Fruit fly (Drosophila melanogaster) whole organism, embryonic: ENCODE data around the gene mio.
A peak's percentile ranks its signal among the peaks of the same experiment; 100 is the strongest.

Experiments
- Abd-B ChIP-seq: fragments of 200-800 bp; sonication (Bioruptor generic); optimal IDR thresholded peaks from 2 replicates; lab custom pipeline; 2018; ENCODE audit warnings: missing biosample characterization, mild to moderate bottlenecking, missing genetic modification characterization, moderate library complexity
- Ada2b ChIP-seq: fragments of 200-800 bp; sonication (Bioruptor generic); IDR thresholded peaks from 2 replicates; pipeline ENCODE4 v1.3.6; 2022; ENCODE audit warnings: missing biosample characterization, missing genetic modification characterization
- Adf1 ChIP-seq: fragments of 200-800 bp; sonication (Bioruptor generic); IDR thresholded peaks from 2 replicates; pipeline ENCODE4 v1.3.6; 2022; ENCODE audit warnings: missing biosample characterization, missing genetic modification characterization
- Aef1 ChIP-seq: fragments of 200-800 bp; sonication (Bioruptor generic); IDR thresholded peaks from 3 replicates; pipeline ENCODE4 v1.3.6; 2022; ENCODE audit warnings: missing biosample characterization, missing genetic modification characterization
- Atf3 ChIP-seq: fragments of 200-800 bp; sonication (Bioruptor generic); optimal IDR thresholded peaks from 3 replicates; lab custom pipeline; 2016; ENCODE audit warnings: missing biosample characterization, missing genetic modification characterization
- B-H2 ChIP-seq: fragments of 200-800 bp; sonication (Bioruptor generic); optimal IDR thresholded peaks from 2 replicates; lab custom pipeline; 2018; ENCODE audit warnings: missing biosample characterization, mild to moderate bottlenecking, missing genetic modification characterization
- BEAF-32 ChIP-seq: fragments of 200-800 bp; sonication (Bioruptor generic); optimal IDR thresholded peaks from 3 replicates; lab custom pipeline; 2017; ENCODE audit warnings: missing biosample characterization, missing genetic modification characterization, mild to moderate bottlenecking, moderate library complexity, missing genetic modification reagents
- CG11504 ChIP-seq: fragments of 200-800 bp; sonication (Bioruptor generic); optimal IDR thresholded peaks from 3 replicates; lab custom pipeline; 2019; ENCODE audit warnings: missing biosample characterization, mild to moderate bottlenecking, missing genetic modification characterization, moderate library complexity
- CG12744 ChIP-seq: fragments of 200-800 bp; sonication (Bioruptor generic); optimal IDR thresholded peaks from 2 replicates; lab custom pipeline; 2016; ENCODE audit warnings: missing biosample characterization, missing genetic modification characterization
- CG13775 ChIP-seq: fragments of 200-800 bp; sonication (Bioruptor generic); optimal IDR thresholded peaks from 3 replicates; lab custom pipeline; 2017; ENCODE audit warnings: missing biosample characterization, mild to moderate bottlenecking, missing genetic modification characterization
- CG14710 ChIP-seq: fragments of 200-800 bp; sonication (Bioruptor generic); optimal IDR thresholded peaks from 3 replicates; lab custom pipeline; 2019; ENCODE audit warnings: missing biosample characterization, mild to moderate bottlenecking, missing genetic modification characterization, moderate library complexity
- CG1602 ChIP-seq: fragments of 200-800 bp; sonication (Bioruptor generic); optimal IDR thresholded peaks from 3 replicates; lab custom pipeline; 2016; ENCODE audit warnings: missing biosample characterization, missing genetic modification characterization
- CG16813 ChIP-seq: fragments of 200-800 bp; sonication (Bioruptor generic); IDR thresholded peaks from 3 replicates; pipeline ENCODE4 v1.3.6; 2022; ENCODE audit warnings: missing biosample characterization, missing genetic modification characterization; ENCODE audit not compliant: partially characterized antibody
- CG1832 ChIP-seq: fragments of 200-800 bp; sonication (Bioruptor generic); optimal IDR thresholded peaks from 2 replicates; lab custom pipeline; 2017; ENCODE audit warnings: missing biosample characterization, mild to moderate bottlenecking, missing genetic modification characterization, inconsistent platforms
- CG2199 ChIP-seq: fragments of 200-800 bp; sonication (Bioruptor generic); IDR thresholded peaks from 3 replicates; pipeline ENCODE4 v1.3.6; 2022; ENCODE audit warnings: missing biosample characterization, missing genetic modification characterization
- CG3281 ChIP-seq: fragments of 200-800 bp; sonication (Bioruptor generic); optimal IDR thresholded peaks from 3 replicates; lab custom pipeline; 2017; ENCODE audit warnings: missing biosample characterization, mild to moderate bottlenecking, missing genetic modification characterization
- CG34422 ChIP-seq: fragments of 200-800 bp; sonication (Bioruptor generic); IDR thresholded peaks from 3 replicates; pipeline ENCODE4 v1.3.6; 2022; ENCODE audit warnings: missing biosample characterization, missing genetic modification characterization
- CG3995 ChIP-seq: fragments of 200-800 bp; sonication (Bioruptor generic); optimal IDR thresholded peaks from 3 replicates; lab custom pipeline; 2016; ENCODE audit warnings: missing biosample characterization, missing genetic modification characterization
- CG7987 ChIP-seq: fragments of 200-800 bp; sonication (Bioruptor generic); optimal IDR thresholded peaks from 2 replicates; lab custom pipeline; 2018; ENCODE audit warnings: missing biosample characterization, mild to moderate bottlenecking, missing genetic modification characterization, moderate library complexity
- CTCF ChIP-seq: fragments of 200-800 bp; sonication (Bioruptor generic); optimal IDR thresholded peaks from 2 replicates; lab custom pipeline; 2017; ENCODE audit warnings: missing biosample characterization, mild to moderate bottlenecking, missing genetic modification characterization, moderate library complexity
- Chrac-16 ChIP-seq: fragments of 200-800 bp; sonication (Bioruptor generic); optimal IDR thresholded peaks from 3 replicates; lab custom pipeline; 2016; ENCODE audit warnings: missing biosample characterization, missing genetic modification characterization
- Eip74EF ChIP-seq, 2 experiments: fragments of 200-800 bp in 1 of 2; fragments of >200 bp in 1 of 2; sonication (Bioruptor generic) in 1 of 2; optimal IDR thresholded peaks; 2 replicates each; lab custom pipeline; 2017 to 2019; ENCODE audit warnings: missing biosample characterization in 2 of 2, missing genetic modification characterization in 2 of 2, mild to moderate bottlenecking in 1 of 2, moderate library complexity in 1 of 2
- H15 ChIP-seq: fragments of 200-800 bp; sonication (Bioruptor generic); IDR thresholded peaks from 3 replicates; pipeline ENCODE4 v1.3.6; 2022; ENCODE audit warnings: missing biosample characterization, missing genetic modification characterization
- HHEX ChIP-seq: fragments of 200-800 bp; sonication (Bioruptor generic); optimal IDR thresholded peaks from 3 replicates; lab custom pipeline; 2017; ENCODE audit warnings: missing biosample characterization, mild to moderate bottlenecking, missing genetic modification characterization, missing genetic modification reagents
- Hey ChIP-seq: fragments of 200-800 bp; sonication (Bioruptor generic); optimal IDR thresholded peaks from 3 replicates; lab custom pipeline; 2018; ENCODE audit warnings: missing biosample characterization, mild to moderate bottlenecking, missing genetic modification characterization
- NC2β ChIP-seq: fragments of 200-800 bp; sonication (Bioruptor generic); optimal IDR thresholded peaks from 2 replicates; lab custom pipeline; 2016; ENCODE audit warnings: missing biosample characterization, missing genetic modification characterization
- Ravus ChIP-seq: fragments of 200-800 bp; sonication (Bioruptor generic); IDR thresholded peaks from 2 replicates; pipeline ENCODE4 v1.3.6; 2022; ENCODE audit warnings: missing biosample characterization, missing genetic modification characterization
- Six4 ChIP-seq: fragments of 200-800 bp; sonication (Bioruptor generic); optimal IDR thresholded peaks from 2 replicates; lab custom pipeline; 2016; ENCODE audit warnings: missing biosample characterization, missing genetic modification characterization
- Stat92E ChIP-seq, 3 experiments: fragments of >200 bp in 2 of 3; fragments of 200-800 bp in 1 of 3; sonication (Bioruptor generic) in 1 of 3; optimal IDR thresholded peaks; 2 replicates each; lab custom pipeline; 2017 to 2019; ENCODE audit warnings: missing biosample characterization in 3 of 3, missing genetic modification characterization in 3 of 3, mild to moderate bottlenecking in 1 of 3, moderate library complexity in 1 of 3
- Xbp1 ChIP-seq: fragments of 200-800 bp; sonication (Bioruptor generic); optimal IDR thresholded peaks from 3 replicates; lab custom pipeline; 2016; ENCODE audit warnings: missing biosample characterization, mild to moderate bottlenecking, missing genetic modification characterization
- amos ChIP-seq: fragments of 200-800 bp; sonication (Bioruptor generic); IDR thresholded peaks from 2 replicates; pipeline ENCODE4 v1.3.6; 2022; ENCODE audit warnings: missing biosample characterization, missing genetic modification characterization; ENCODE audit not compliant: partially characterized antibody
- bowl ChIP-seq: fragments of 200-800 bp; sonication (Bioruptor generic); IDR thresholded peaks from 2 replicates; pipeline ENCODE4 v1.3.6; 2022; ENCODE audit warnings: missing biosample characterization, missing genetic modification characterization
- cas ChIP-seq: fragments of 200-800 bp; sonication (Bioruptor generic); IDR thresholded peaks from 2 replicates; pipeline ENCODE4 v1.3.6; 2022; ENCODE audit warnings: missing biosample characterization, missing genetic modification characterization
- caup ChIP-seq: fragments of 200-800 bp; sonication (Bioruptor generic); optimal IDR thresholded peaks from 3 replicates; lab custom pipeline; 2017; ENCODE audit warnings: missing biosample characterization, mild to moderate bottlenecking, missing genetic modification characterization, moderate library complexity; ENCODE audit not compliant: severe bottlenecking
- crol ChIP-seq: fragments of 200-800 bp; sonication (Bioruptor generic); IDR thresholded peaks from 2 replicates; pipeline ENCODE4 v1.3.6; 2022; ENCODE audit warnings: missing biosample characterization, missing genetic modification characterization
- ewg ChIP-seq: fragments of 200-800 bp; sonication (Bioruptor generic); optimal IDR thresholded peaks from 3 replicates; lab custom pipeline; 2017; ENCODE audit warnings: mild to moderate bottlenecking, missing biosample characterization, missing genetic modification reagents, missing genetic modification characterization
- gcm2 ChIP-seq: fragments of 200-800 bp; sonication (Bioruptor generic); optimal IDR thresholded peaks from 2 replicates; lab custom pipeline; 2016; ENCODE audit warnings: missing biosample characterization, missing genetic modification characterization
- gem ChIP-seq: fragments of 200-800 bp; sonication (Bioruptor generic); optimal IDR thresholded peaks from 2 replicates; lab custom pipeline; 2019; ENCODE audit warnings: missing biosample characterization, mild to moderate bottlenecking, missing genetic modification characterization, moderate library complexity
- gsb ChIP-seq: fragments of 200-800 bp; sonication (Bioruptor generic); IDR thresholded peaks from 2 replicates; pipeline ENCODE4 v1.3.6; 2022; ENCODE audit warnings: missing biosample characterization, missing genetic modification characterization
- ind ChIP-seq: fragments of 200-800 bp; sonication (Bioruptor generic); optimal IDR thresholded peaks from 3 replicates; lab custom pipeline; 2016; ENCODE audit warnings: missing biosample characterization, missing genetic modification characterization
- knrl ChIP-seq: fragments of 200-800 bp; sonication (Bioruptor generic); IDR thresholded peaks from 3 replicates; pipeline ENCODE4 v1.3.6; 2022; ENCODE audit warnings: missing biosample characterization, missing genetic modification characterization; ENCODE audit not compliant: partially characterized antibody
- mam ChIP-seq: fragments of 200-800 bp; sonication (Bioruptor generic); optimal IDR thresholded peaks from 3 replicates; lab custom pipeline; 2016; ENCODE audit warnings: missing biosample characterization, missing genetic modification characterization
- ranshi ChIP-seq: fragments of 200-800 bp; sonication (Bioruptor generic); IDR thresholded peaks from 2 replicates; pipeline ENCODE4 v1.3.6; 2022; ENCODE audit warnings: missing biosample characterization, missing genetic modification characterization
- run ChIP-seq: fragments of 200-800 bp; sonication (Bioruptor generic); optimal IDR thresholded peaks from 3 replicates; lab custom pipeline; 2018; ENCODE audit warnings: missing biosample characterization, mild to moderate bottlenecking, missing genetic modification characterization
- sna ChIP-seq: fragments of 200-800 bp; sonication (Bioruptor generic); IDR thresholded peaks from 2 replicates; pipeline ENCODE4 v1.3.6; 2022; ENCODE audit warnings: missing biosample characterization, missing genetic modification characterization; ENCODE audit not compliant: partially characterized antibody
- stwl ChIP-seq: fragments of 200-800 bp; sonication (Bioruptor generic); optimal IDR thresholded peaks from 3 replicates; lab custom pipeline; 2018; ENCODE audit warnings: missing biosample characterization, mild to moderate bottlenecking, missing genetic modification characterization, moderate library complexity
- sug ChIP-seq: fragments of 200-800 bp; optimal IDR thresholded peaks from 2 replicates; lab custom pipeline; 2019; ENCODE audit warnings: missing biosample characterization, mild to moderate bottlenecking, missing genetic modification characterization, moderate library complexity
- twi ChIP-seq: fragments of 200-800 bp; optimal IDR thresholded peaks from 2 replicates; lab custom pipeline; 2019; ENCODE audit warnings: missing biosample characterization, mild to moderate bottlenecking, missing genetic modification characterization, moderate library complexity
- unpg ChIP-seq: fragments of 200-800 bp; sonication (Bioruptor generic); optimal IDR thresholded peaks from 3 replicates; lab custom pipeline; 2018; ENCODE audit warnings: missing biosample characterization, mild to moderate bottlenecking, missing genetic modification characterization, moderate library complexity
- wdn ChIP-seq: fragments of 200-800 bp; sonication (Bioruptor generic); IDR thresholded peaks from 2 replicates; pipeline ENCODE4 v1.3.6; 2022; ENCODE audit warnings: missing biosample characterization, missing genetic modification characterization

The mio gene

DNA sequence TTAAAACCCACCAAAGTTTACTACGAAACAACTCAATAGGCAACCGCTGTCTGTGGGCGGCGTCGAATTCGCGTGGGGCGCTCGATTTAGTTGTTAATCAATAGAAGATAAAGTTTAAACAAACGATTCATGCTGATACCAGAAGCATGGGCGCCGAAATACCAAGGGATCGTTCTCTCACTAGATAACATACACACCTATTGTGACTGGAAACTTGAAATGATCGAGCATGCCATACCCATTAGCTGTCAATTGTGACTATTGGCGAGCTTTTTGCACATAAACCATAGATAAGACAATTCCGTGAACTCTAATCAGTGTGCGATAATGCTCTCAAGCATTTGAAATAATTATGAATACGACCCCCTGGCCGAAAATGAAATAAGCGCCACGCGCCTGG is 37.7 kb upstream of the mio start (continued):
- TF ChIP-seq Abd-B (GFP tag; lab: Kevin White, UChicago) (peak; percentile 66), amos (GFP tag; lab: Robert Waterston, UW) (no peak), Stat92E (GFP tag; optimal IDR thresholded peaks at IDR 0.05; lab: Kevin White, UChicago) (no peak), CG13775 (GFP tag; lab: Kevin White, UChicago) (peak; percentile 58), BEAF-32 (GFP tag; lab: Kevin White, UChicago) (no peak), CG11504 (peak; percentile 84), CG12744 (GFP tag; lab: Kevin White, UChicago) (peak; percentile 70), Ada2b (GFP tag; lab: Robert Waterston, UW) (peak; percentile 61), CG3281 (GFP tag; lab: Kevin White, UChicago) (peak; percentile 60), gsb (GFP tag; lab: Robert Waterston, UW) (peak; percentile 54; the same call in 1 of the 2 replicates), CG1832 (GFP tag; lab: Kevin White, UChicago) (no peak), ind (GFP tag; lab: Kevin White, UChicago) (peak; percentile 87), wdn (GFP tag; lab: Robert Waterston, UW) (peak; percentile 65), Adf1 (GFP tag; lab: Robert Waterston, UW) (peak; percentile 12; the same call in 1 of the 2 replicates), stwl (tag; lab: Kevin White, UChicago) (no peak), Eip74EF (GFP tag; optimal IDR thresholded peaks at IDR 0.05; lab: Kevin White, UChicago) (peak in 1 of 2 experiments; percentile 63), CG1602 (peak; percentile 40), NC2β (no peak), Atf3 (peak; percentile 66), HHEX (GFP tag; lab: Kevin White, UChicago) (peak; percentile 78), B-H2 (GFP tag; lab: Kevin White, UChicago) (no peak), Xbp1 (GFP tag; lab: Kevin White, UChicago) (peak; percentile 82), CG3995 (GFP tag; lab: Kevin White, UChicago) (peak; percentile 37), gem (tag; lab: Kevin White, UChicago) (peak; percentile 87), run (tag; lab: Kevin White, UChicago) (peak; percentile 36), CG16813 (no peak), ewg (GFP tag; lab: Kevin White, UChicago) (peak; percentile 57), Aef1 (GFP tag; lab: Robert Waterston, UW) (peak; percentile 63), sna (GFP tag; lab: Robert Waterston, UW) (no peak), unpg (GFP tag; lab: Kevin White, UChicago) (peak; percentile 76), Six4 (GFP tag; lab: Kevin White, UChicago) (peak; percentile 19), CTCF (no peak), CG2199 (GFP tag; lab: Robert Waterston, UW) (0 out of 3 replicates have a peak, but pooled peaks have one; percentile 50), CG34422 (peak; percentile 55; the same call in 1 of the 3 replicates), cas (GFP tag; lab: Robert Waterston, UW) (peak; percentile 33; the same call in 1 of the 2 replicates), gcm2 (GFP tag; lab: Kevin White, UChicago) (peak; percentile 33), H15 (GFP tag; lab: Robert Waterston, UW) (peak; percentile 58; the same call in 2 of the 3 replicates), twi (tag; lab: Kevin White, UChicago) (no peak), mam (GFP tag; lab: Kevin White, UChicago) (peak; percentile 67), knrl (GFP tag; lab: Robert Waterston, UW) (no peak), Hey (tag; lab: Kevin White, UChicago) (peak; percentile 85), Chrac-16 (GFP tag; lab: Kevin White, UChicago) (peak; percentile 73), crol (GFP tag; lab: Robert Waterston, UW) (no peak), CG7987 (peak; percentile 54), caup (peak; percentile 70), bowl (GFP tag; lab: Robert Waterston, UW) (peak; percentile 58; the same call in 1 of the 2 replicates), Ravus (peak; percentile 34; the same call in 1 of the 2 replicates), sug (peak; percentile 99), CG14710 (tag; lab: Kevin White, UChicago) (no peak), ranshi (GFP tag; lab: Robert Waterston, UW) (peak; percentile 58; the same call in 1 of the 2 replicates)
